Worm (Caenorhabditis elegans): ENCODE results near the gene R10D12.10.

DNA sequence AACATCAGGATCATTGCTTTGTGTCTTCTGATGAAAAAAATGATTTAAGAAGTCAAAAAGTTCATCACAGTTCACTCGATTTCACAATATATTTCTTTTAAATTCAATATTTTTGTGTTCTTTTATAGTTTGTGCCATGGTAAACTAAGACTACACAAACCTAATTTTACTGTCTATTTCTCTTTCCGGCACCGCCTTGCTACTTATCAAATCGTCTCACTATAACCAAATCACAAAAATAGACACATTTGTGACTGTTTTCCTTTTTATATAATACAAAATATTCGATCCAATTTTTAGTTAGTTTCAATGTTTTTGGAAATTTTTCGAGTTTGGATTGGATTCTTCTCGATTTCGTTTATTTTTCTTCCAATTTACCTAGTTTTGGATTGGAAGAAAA is 4.1 kb downstream of the R10D12.10 start, which contains the start of gene swt-6:
- TF ChIP-seq lin-13 (GFP tag; optimal IDR thresholded peaks at IDR 0.05) (no peak), nhr-12 (tag; optimal IDR thresholded peaks at IDR 0.05) (no peak), ama-1 (optimal IDR thresholded peaks at IDR 0.05) (no peak), snpc-4 (tag; optimal IDR thresholded peaks at IDR 0.05) (no peak), gmeb-1 (tag; optimal IDR thresholded peaks at IDR 0.05) (no peak), nhr-25 (tag; optimal IDR thresholded peaks at IDR 0.05) (no peak), lin-11 (tag; optimal IDR thresholded peaks at IDR 0.05) (no peak), blmp-1 (tag; optimal IDR thresholded peaks at IDR 0.05; ENCODE audit: insufficient read depth) (no peak), R02D3.7 (tag; optimal IDR thresholded peaks at IDR 0.05) (no peak), nhr-11 (tag; optimal IDR thresholded peaks at IDR 0.05) (no peak), zag-1 (tag; optimal IDR thresholded peaks at IDR 0.05) (no peak), mbf-1 (tag; optimal IDR thresholded peaks at IDR 0.05) (no peak)
